Worm (Caenorhabditis elegans) whole organism, L2 larva: ENCODE data around the gene K08H10.10.

Experiments
- R02D3.7 ChIP-seq: fragments of 150-350 bp; optimal IDR thresholded peaks from 2 replicates; lab custom pipeline; 2014; ENCODE audit warnings: missing biosample characterization, missing genetic modification characterization
- nhr-12 ChIP-seq: fragments of 150-350 bp; optimal IDR thresholded peaks from 2 replicates; lab custom pipeline; 2014; ENCODE audit warnings: missing biosample characterization, missing genetic modification characterization
- nhr-23 ChIP-seq: fragments of 150-350 bp; optimal IDR thresholded peaks from 2 replicates; lab custom pipeline; 2014; ENCODE audit warnings: missing biosample characterization, missing genetic modification reagents, missing genetic modification characterization
- ztf-11 ChIP-seq: sonication (generic microtip); optimal IDR thresholded peaks from 2 replicates; lab custom pipeline; 2017; ENCODE audit warnings: missing biosample characterization, missing genetic modification characterization

DNA sequence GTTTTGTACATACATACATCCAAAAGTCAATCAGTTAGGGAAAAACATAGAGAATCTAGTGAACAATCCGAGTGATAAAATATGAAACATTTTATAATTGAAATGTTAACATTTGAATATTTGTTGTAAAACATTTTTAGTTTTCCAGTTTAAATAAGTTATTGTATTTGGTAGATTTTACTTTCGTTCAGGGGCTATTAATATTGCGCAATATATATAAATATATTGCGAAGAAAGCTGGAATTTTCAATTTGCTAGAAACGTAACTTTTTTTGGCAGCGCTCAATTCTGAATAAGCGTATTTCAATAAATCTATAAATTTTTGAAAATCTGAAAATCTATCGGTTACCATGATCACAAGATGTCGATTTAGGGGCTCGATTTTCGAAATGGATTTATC lies 6.6 kb downstream of the K08H10.10 start:
- no peak for TF ChIP-seq ztf-11 (tag; lab: Kevin White, UChicago)
- TF ChIP-seq nhr-12 (tag; lab: Kevin White, UChicago) = no peak
- no peak for TF ChIP-seq nhr-23
- no peak for TF ChIP-seq R02D3.7 (tag; lab: Kevin White, UChicago)
